Worm (Caenorhabditis elegans): ENCODE measurements around the gene dim-1.

- no peak for TF ChIP-seq ceh-83 (GFP tag; optimal IDR thresholded peaks at IDR 0.05)
- no peak for TF ChIP-seq nhr-12 (tag; optimal IDR thresholded peaks at IDR 0.05)
- no peak for TF ChIP-seq unc-39 (tag; optimal IDR thresholded peaks at IDR 0.05)
- TF ChIP-seq sptf-1 (tag; optimal IDR thresholded peaks at IDR 0.05): no peak
- TF ChIP-seq lin-13 (tag; optimal IDR thresholded peaks at IDR 0.05): no peak
- no peak for TF ChIP-seq nhr-28 (tag; optimal IDR thresholded peaks at IDR 0.05)
- TF ChIP-seq unc-62 (GFP tag; optimal IDR thresholded peaks at IDR 0.05): no peak
- no peak for TF ChIP-seq bed-3 (GFP tag; optimal IDR thresholded peaks at IDR 0.05)
- TF ChIP-seq ham-2 (GFP tag; optimal IDR thresholded peaks at IDR 0.05): no peak
- no peak for TF ChIP-seq mep-1 (tag; optimal IDR thresholded peaks at IDR 0.05)
- TF ChIP-seq elt-3 (tag; optimal IDR thresholded peaks at IDR 0.05): no peak
- TF ChIP-seq ztf-11 (tag; optimal IDR thresholded peaks at IDR 0.05): no peak
Measured at ce11 chrX:8018441-8018840, 39.6 kb downstream of the dim-1 start.

Measured in whole organism, mixed stage, embryonic.